Worm (Caenorhabditis elegans): Measurements from ENCODE around the gene aldo-1.
A peak's percentile ranks its signal among the peaks of the same experiment; 100 is the strongest.

Gene aldo-1

DNA sequence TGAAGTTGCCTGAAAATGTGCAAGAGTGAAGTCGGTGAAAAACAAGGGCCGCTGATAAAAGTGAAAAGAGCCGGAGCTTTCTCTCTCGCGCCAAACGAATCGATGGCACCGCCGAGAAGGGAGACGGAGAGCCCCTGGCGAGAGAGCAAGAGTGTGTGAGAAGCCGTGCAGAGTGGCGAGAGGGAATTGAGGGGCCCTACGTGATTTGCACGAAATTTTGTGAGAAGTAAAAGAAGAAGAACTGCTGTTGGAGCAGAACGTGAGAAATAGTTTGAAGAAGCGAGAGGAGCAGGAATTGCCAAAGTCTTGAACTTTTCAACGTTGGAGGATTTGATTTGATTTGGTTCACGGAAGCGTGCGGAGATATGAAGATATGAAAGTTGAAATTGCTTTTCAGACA is at the start of gene aldo-1:
Gene aldo-1, minus strand, starts transcription at position 9 of the 400 bp plus-strand sequence.
- TF ChIP-seq lin-1 (GFP tag; IDR thresholded peaks at IDR 0.05), result no peak
- TF ChIP-seq lim-7 (GFP tag; IDR thresholded peaks at IDR 0.05), result no peak
- TF ChIP-seq daf-12 (tag; optimal IDR thresholded peaks at IDR 0.05), result no peak
- TF ChIP-seq fkh-10 (GFP tag; optimal IDR thresholded peaks at IDR 0.05), result peak; percentile 36
- TF ChIP-seq Y105C5A.15 (GFP tag; IDR thresholded peaks at IDR 0.05), result no peak
- TF ChIP-seq Y75B8A.6 (GFP tag; IDR thresholded peaks at IDR 0.05), result no peak
- TF ChIP-seq rbr-2 (tag; optimal IDR thresholded peaks at IDR 0.05), result peak; percentile 27
- TF ChIP-seq hlh-30 (tag; optimal IDR thresholded peaks at IDR 0.05; ENCODE audit: insufficient read depth), result peak; percentile 4
- peak in 1 of 2 experiments; percentile 13 for TF ChIP-seq mdl-1 (tag; optimal IDR thresholded peaks at IDR 0.05)
- TF ChIP-seq hif-1 (tag; optimal IDR thresholded peaks at IDR 0.05), result peak; percentile 79 to 99
- TF ChIP-seq hmg-1.1 (GFP tag; IDR thresholded peaks at IDR 0.05), result 0 out of 2 replicates have a peak, but pooled peaks have one; percentile 26
- TF ChIP-seq snpc-1.2 (GFP tag; IDR thresholded peaks at IDR 0.05), result no peak
- no peak for TF ChIP-seq tra-1 (GFP tag; IDR thresholded peaks at IDR 0.05)
- TF ChIP-seq daf-16 (GFP tag; optimal IDR thresholded peaks at IDR 0.05), result peak in 1 of 2 experiments; percentile 34
- no peak for TF ChIP-seq daf-16 (tag; optimal IDR thresholded peaks at IDR 0.05)
- TF ChIP-seq D1046.2 (GFP tag; IDR thresholded peaks at IDR 0.05), result no peak
- TF ChIP-seq set-16 (GFP tag; IDR thresholded peaks at IDR 0.05), result peak; percentile 80
- TF ChIP-seq mep-1 (tag; optimal IDR thresholded peaks at IDR 0.05), result peak; percentile 48
- TF ChIP-seq ctbp-1 (GFP tag; IDR thresholded peaks at IDR 0.05), result 0 out of 2 replicates have a peak, but pooled peaks have one; percentile 64
- peak; percentile 92 for TF ChIP-seq aha-1 (tag)
- no peak for TF ChIP-seq egl-43 (GFP tag; IDR thresholded peaks at IDR 0.05)
- peak; percentile 28 for TF ChIP-seq F37D6.2 (tag; optimal IDR thresholded peaks at IDR 0.05)
- no peak for TF ChIP-seq unc-62 (GFP tag; optimal IDR thresholded peaks at IDR 0.05 in 1 of 2)
- no peak for TF ChIP-seq unc-62 (tag; optimal IDR thresholded peaks at IDR 0.05)
- TF ChIP-seq arid-1 (GFP tag; conservative IDR thresholded peaks at IDR 0.05), result 0 out of 2 replicates have a peak, but pooled peaks have one; percentile 19
- peak; percentile 11 for TF ChIP-seq hlh-11 (tag; optimal IDR thresholded peaks at IDR 0.05)
- no peak for TF ChIP-seq nhr-111 (GFP tag; optimal IDR thresholded peaks at IDR 0.05)
- TF ChIP-seq ces-1 (GFP tag; optimal IDR thresholded peaks at IDR 0.05), result peak; percentile 76
- no peak for TF ChIP-seq nhr-10 (tag; optimal IDR thresholded peaks at IDR 0.05)
- no peak for TF ChIP-seq zip-2 (tag; optimal IDR thresholded peaks at IDR 0.05)
- TF ChIP-seq lin-13 (GFP tag; optimal IDR thresholded peaks at IDR 0.05), result no peak
- TF ChIP-seq F26F4.8 (GFP tag; conservative IDR thresholded peaks at IDR 0.05), result no peak
- TF ChIP-seq lsy-2 (tag; optimal IDR thresholded peaks at IDR 0.05), result peak in 1 of 2 experiments; percentile 53

DNA sequence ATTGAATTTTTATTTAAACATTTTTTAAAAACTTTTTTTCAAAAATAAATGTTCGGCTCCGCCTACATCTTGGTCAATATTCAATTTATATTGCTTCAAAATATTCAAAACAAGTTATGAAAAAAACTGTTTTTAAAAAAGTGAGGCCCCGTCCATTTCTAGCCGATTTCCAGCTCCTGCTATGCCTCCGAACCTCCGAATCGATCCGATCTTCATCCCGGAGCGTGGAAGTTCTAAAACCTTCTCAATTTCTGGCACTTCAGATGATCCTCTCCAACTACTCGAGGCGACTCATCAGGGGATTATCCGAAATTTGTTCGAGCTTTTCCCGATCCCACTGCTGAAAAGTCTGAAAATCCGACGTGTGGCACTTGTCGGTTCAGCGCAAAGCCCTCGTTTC is 49.5 kb upstream of the aldo-1 start:
- peak; percentile 36 for TF ChIP-seq ama-1 (optimal IDR thresholded peaks at IDR 0.05)
- TF ChIP-seq nhr-102 (tag; optimal IDR thresholded peaks at IDR 0.05), result no peak
- TF ChIP-seq ZK337.2 (GFP tag; IDR thresholded peaks at IDR 0.05), result no peak
- TF ChIP-seq zfp-3 (GFP tag; conservative IDR thresholded peaks at IDR 0.05), result no peak
- no peak for TF ChIP-seq mdl-1 (tag; optimal IDR thresholded peaks at IDR 0.05)
- TF ChIP-seq lin-39 (tag; optimal IDR thresholded peaks at IDR 0.05), result no peak
- no peak for TF ChIP-seq mxl-2 (GFP tag; conservative IDR thresholded peaks at IDR 0.05)
- TF ChIP-seq aha-1 (tag), result peak; percentile 77
- no peak for TF ChIP-seq Y105C5A.15 (GFP tag; IDR thresholded peaks at IDR 0.05)
- no peak for TF ChIP-seq R02D3.7 (tag; optimal IDR thresholded peaks at IDR 0.05)
- no peak for TF ChIP-seq Y48G9A.11 (GFP tag; IDR thresholded peaks at IDR 0.05)
- no peak for TF ChIP-seq lim-7 (GFP tag; IDR thresholded peaks at IDR 0.05)
- no peak for TF ChIP-seq F37D6.2 (tag; optimal IDR thresholded peaks at IDR 0.05)
- TF ChIP-seq snpc-1.2 (GFP tag; IDR thresholded peaks at IDR 0.05), result no peak
- peak in 1 of 2 experiments; percentile 77 for TF ChIP-seq unc-62 (GFP tag; optimal IDR thresholded peaks at IDR 0.05 in 1 of 2)
- TF ChIP-seq unc-62 (tag; optimal IDR thresholded peaks at IDR 0.05), result no peak

Data from whole organism, L4 larva.